Worm (Caenorhabditis elegans): ENCODE data around the gene F58E6.8.
A peak's percentile ranks its signal among the peaks of the same experiment; 100 is the strongest.

ce11 chrV:9786721-9787131 is 31.1 kb upstream of the F58E6.8 start, which contains the start of gene F46B6.6:
- TF ChIP-seq hmg-4 (GFP tag; optimal IDR thresholded peaks at IDR 0.05) (no peak), ama-1 (optimal IDR thresholded peaks at IDR 0.05) (peak; percentile 44), flt-1 (GFP tag; IDR thresholded peaks at IDR 0.05) (no peak), tbx-37 (GFP tag; conservative IDR thresholded peaks at IDR 0.05) (no peak), sea-1 (GFP tag; conservative IDR thresholded peaks at IDR 0.05) (no peak)

All from whole organism, early embryonic.